Fruit fly (Drosophila melanogaster) whole organism, embryonic: Measurements from ENCODE around the gene edin.

Source experiments
- CG10267 ChIP-seq: fragments of 200-800 bp; sonication (Bioruptor generic); optimal IDR thresholded peaks from 2 replicates; lab custom pipeline; 2018; ENCODE audit warnings: missing biosample characterization, mild to moderate bottlenecking, missing genetic modification characterization, moderate library complexity
- CG10565 ChIP-seq: fragments of 200-800 bp; sonication (Bioruptor generic); optimal IDR thresholded peaks from 3 replicates; lab custom pipeline; 2016; ENCODE audit warnings: missing biosample characterization, mild to moderate bottlenecking, missing genetic modification characterization
- CG10654 ChIP-seq: fragments of 200-800 bp; sonication (Bioruptor generic); optimal IDR thresholded peaks from 2 replicates; lab custom pipeline; 2016; ENCODE audit warnings: missing biosample characterization, missing genetic modification characterization
- CG12071 ChIP-seq: fragments of 200-800 bp; sonication (Bioruptor generic); optimal IDR thresholded peaks from 3 replicates; lab custom pipeline; 2018; ENCODE audit warnings: missing biosample characterization, mild to moderate bottlenecking, missing genetic modification characterization
- CG12942 ChIP-seq: fragments of 200-800 bp; sonication (Bioruptor generic); optimal IDR thresholded peaks from 3 replicates; lab custom pipeline; 2016; ENCODE audit warnings: missing biosample characterization, missing genetic modification characterization
- CG13123 ChIP-seq: fragments of 200-800 bp; sonication (Bioruptor generic); optimal IDR thresholded peaks from 2 replicates; lab custom pipeline; 2016; ENCODE audit warnings: missing biosample characterization, missing genetic modification characterization
- CG14860 ChIP-seq: fragments of 200-800 bp; sonication (Bioruptor generic); IDR thresholded peaks from 3 replicates; pipeline ENCODE4 v1.3.6; 2022; ENCODE audit warnings: missing biosample characterization, missing genetic modification characterization; ENCODE audit not compliant: partially characterized antibody
- CG15269 ChIP-seq: fragments of 200-800 bp; sonication (Bioruptor generic); optimal IDR thresholded peaks from 2 replicates; lab custom pipeline; 2018; ENCODE audit warnings: missing biosample characterization, mild to moderate bottlenecking, missing genetic modification characterization, moderate library complexity
- CG2120 ChIP-seq: fragments of 200-800 bp; sonication (Bioruptor generic); optimal IDR thresholded peaks from 3 replicates; lab custom pipeline; 2016; ENCODE audit warnings: missing biosample characterization, missing genetic modification characterization
- CG31441 ChIP-seq: fragments of 200-800 bp; sonication (Bioruptor generic); IDR thresholded peaks from 2 replicates; pipeline ENCODE4 v1.3.6; 2022; ENCODE audit warnings: missing biosample characterization, missing genetic modification characterization
- CG32532 ChIP-seq: fragments of 200-800 bp; sonication (Bioruptor generic); IDR thresholded peaks from 2 replicates; pipeline ENCODE4 v1.3.6; 2022; ENCODE audit warnings: missing biosample characterization, missing genetic modification characterization
- CG4707 ChIP-seq: fragments of 200-800 bp; sonication (Bioruptor generic); optimal IDR thresholded peaks from 2 replicates; lab custom pipeline; 2018; ENCODE audit warnings: missing biosample characterization, mild to moderate bottlenecking, missing genetic modification characterization, moderate library complexity
- CG5180 ChIP-seq: fragments of 200-800 bp; sonication (Bioruptor generic); optimal IDR thresholded peaks from 3 replicates; lab custom pipeline; 2017; ENCODE audit warnings: missing biosample characterization, missing genetic modification characterization, mild to moderate bottlenecking, moderate library complexity, missing genetic modification reagents
- CG6791 ChIP-seq: fragments of 200-800 bp; sonication (Bioruptor generic); IDR thresholded peaks from 3 replicates; pipeline ENCODE4 v1.3.6; 2022; ENCODE audit warnings: missing biosample characterization, missing genetic modification characterization; ENCODE audit not compliant: partially characterized antibody
- CG7839 ChIP-seq: fragments of 200-800 bp; sonication (Bioruptor generic); optimal IDR thresholded peaks from 3 replicates; lab custom pipeline; 2018; ENCODE audit warnings: missing biosample characterization, mild to moderate bottlenecking, missing genetic modification characterization, moderate library complexity
- CG7928 ChIP-seq: fragments of 200-800 bp; sonication (Bioruptor generic); optimal IDR thresholded peaks from 2 replicates; lab custom pipeline; 2017; ENCODE audit warnings: missing biosample characterization, mild to moderate bottlenecking, missing genetic modification characterization
- CG8359 ChIP-seq: fragments of 200-800 bp; sonication (Bioruptor generic); optimal IDR thresholded peaks from 2 replicates; lab custom pipeline; 2017; ENCODE audit warnings: missing biosample characterization, mild to moderate bottlenecking, missing genetic modification characterization, borderline replicate concordance
- CG8765 ChIP-seq: fragments of 200-800 bp; sonication (Bioruptor generic); IDR thresholded peaks from 2 replicates; pipeline ENCODE4 v1.3.6; 2022; ENCODE audit warnings: missing biosample characterization, missing genetic modification characterization
- CG9437 ChIP-seq: fragments of 200-800 bp; sonication (Bioruptor generic); optimal IDR thresholded peaks from 2 replicates; lab custom pipeline; 2018; ENCODE audit warnings: missing biosample characterization, mild to moderate bottlenecking, missing genetic modification characterization
- ERR ChIP-seq: fragments of 200-800 bp; sonication (Bioruptor generic); optimal IDR thresholded peaks from 2 replicates; lab custom pipeline; 2016; ENCODE audit warnings: missing biosample characterization, missing genetic modification characterization
- Fer1 ChIP-seq: fragments of 200-800 bp; sonication (Bioruptor generic); optimal IDR thresholded peaks from 2 replicates; lab custom pipeline; 2017; ENCODE audit warnings: missing biosample characterization, mild to moderate bottlenecking, missing genetic modification characterization
- Fer3 ChIP-seq: fragments of 200-800 bp; sonication (Bioruptor generic); optimal IDR thresholded peaks from 2 replicates; lab custom pipeline; 2018; ENCODE audit warnings: missing biosample characterization, mild to moderate bottlenecking, missing genetic modification characterization, moderate library complexity
- Gug ChIP-seq: fragments of 200-800 bp; sonication (Bioruptor generic); IDR thresholded peaks from 4 replicates; pipeline ENCODE4 v1.3.6; 2022; ENCODE audit warnings: missing biosample characterization, missing genetic modification characterization
- HmgZ ChIP-seq: fragments of 200-800 bp; sonication (Bioruptor generic); optimal IDR thresholded peaks from 2 replicates; lab custom pipeline; 2018; ENCODE audit warnings: missing biosample characterization, mild to moderate bottlenecking, missing genetic modification characterization
- Meics ChIP-seq: fragments of 200-800 bp; sonication (Bioruptor generic); optimal IDR thresholded peaks from 2 replicates; lab custom pipeline; 2017; ENCODE audit warnings: missing biosample characterization, mild to moderate bottlenecking, missing genetic modification characterization
- Neu2 ChIP-seq: fragments of 200-800 bp; sonication (Bioruptor generic); optimal IDR thresholded peaks from 3 replicates; lab custom pipeline; 2016; ENCODE audit warnings: missing biosample characterization, missing genetic modification characterization, borderline replicate concordance
- Opbp ChIP-seq: fragments of 200-800 bp; sonication (Bioruptor generic); IDR thresholded peaks from 3 replicates; pipeline ENCODE4 v1.3.6; 2022; ENCODE audit warnings: missing biosample characterization, missing genetic modification characterization; ENCODE audit not compliant: partially characterized antibody
- Side ChIP-seq: fragments of 200-800 bp; sonication (Bioruptor generic); optimal IDR thresholded peaks from 2 replicates; lab custom pipeline; 2016; ENCODE audit warnings: missing biosample characterization, missing genetic modification characterization
- Xbp1 ChIP-seq: fragments of 200-800 bp; sonication (Bioruptor generic); optimal IDR thresholded peaks from 3 replicates; lab custom pipeline; 2016; ENCODE audit warnings: missing biosample characterization, mild to moderate bottlenecking, missing genetic modification characterization
- ab ChIP-seq: fragments of 200-800 bp; sonication (Bioruptor generic); optimal IDR thresholded peaks from 2 replicates; lab custom pipeline; 2016; ENCODE audit warnings: missing biosample characterization, missing genetic modification characterization
- bbx ChIP-seq: fragments of 200-800 bp; sonication (Bioruptor generic); IDR thresholded peaks from 2 replicates; pipeline ENCODE4 v1.3.6; 2022; ENCODE audit warnings: missing biosample characterization, missing genetic modification characterization; ENCODE audit not compliant: partially characterized antibody
- chm ChIP-seq: fragments of 200-800 bp; sonication (Bioruptor generic); IDR thresholded peaks from 2 replicates; pipeline ENCODE4 v1.3.6; 2022; ENCODE audit warnings: missing biosample characterization, missing genetic modification characterization
- da ChIP-seq: fragments of 200-800 bp; sonication (Bioruptor generic); optimal IDR thresholded peaks from 2 replicates; lab custom pipeline; 2016; ENCODE audit warnings: missing biosample characterization, missing genetic modification characterization
- esg ChIP-seq: fragments of 200-800 bp; sonication (Bioruptor generic); conservative IDR thresholded peaks from 2 replicates; pipeline ENCODE4 v1.3.6; 2022; ENCODE audit warnings: missing biosample characterization, missing genetic modification characterization
- gro ChIP-seq: fragments of 200-800 bp; sonication (Bioruptor generic); optimal IDR thresholded peaks from 2 replicates; lab custom pipeline; 2016; ENCODE audit warnings: missing biosample characterization, missing genetic modification characterization
- lmd ChIP-seq: fragments of 200-800 bp; sonication (Bioruptor generic); IDR thresholded peaks from 2 replicates; pipeline ENCODE4 v1.3.6; 2022; ENCODE audit warnings: missing biosample characterization, missing genetic modification characterization
- lov ChIP-seq, 2 experiments: fragments of 200-800 bp in 1 of 2; fragments of >200 bp in 1 of 2; sonication (Bioruptor generic) in 1 of 2; IDR thresholded peaks in 1 of 2; optimal IDR thresholded peaks in 1 of 2; 2 replicates in 1 of 2; 3 replicates in 1 of 2; pipeline versions ENCODE4 v1.3.6 to Lab custom; 2017 to 2022; ENCODE audit warnings: missing biosample characterization in 1 of 2, missing genetic modification characterization in 1 of 2
- mirr ChIP-seq: fragments of 200-800 bp; sonication (Bioruptor generic); optimal IDR thresholded peaks from 3 replicates; lab custom pipeline; 2018; ENCODE audit warnings: missing biosample characterization, mild to moderate bottlenecking, missing genetic modification characterization
- mld ChIP-seq: fragments of 200-800 bp; sonication (Bioruptor generic); IDR thresholded peaks from 3 replicates; pipeline ENCODE4 v1.3.6; 2022; ENCODE audit warnings: missing biosample characterization, missing genetic modification characterization; ENCODE audit not compliant: partially characterized antibody
- oc ChIP-seq: fragments of 200-800 bp; sonication (Bioruptor generic); optimal IDR thresholded peaks from 2 replicates; lab custom pipeline; 2018; ENCODE audit warnings: missing biosample characterization, mild to moderate bottlenecking, missing genetic modification characterization, moderate library complexity
- peb ChIP-seq: fragments of 200-800 bp; sonication (Bioruptor generic); IDR thresholded peaks from 2 replicates; pipeline ENCODE4 v1.3.6; 2022; ENCODE audit warnings: missing biosample characterization, missing genetic modification characterization
- pnt ChIP-seq: fragments of 200-800 bp; sonication (Bioruptor generic); optimal IDR thresholded peaks from 3 replicates; lab custom pipeline; 2016; ENCODE audit warnings: missing biosample characterization, missing genetic modification characterization
- pzg ChIP-seq: fragments of 200-800 bp; sonication (Bioruptor generic); optimal IDR thresholded peaks from 3 replicates; lab custom pipeline; 2018; ENCODE audit warnings: missing biosample characterization, mild to moderate bottlenecking, missing genetic modification characterization, moderate library complexity
- row ChIP-seq: fragments of 200-800 bp; sonication (Bioruptor generic); IDR thresholded peaks from 3 replicates; pipeline ENCODE4 v1.3.6; 2022; ENCODE audit warnings: missing biosample characterization, missing genetic modification characterization
- scrt ChIP-seq: fragments of 200-800 bp; sonication (Bioruptor generic); optimal IDR thresholded peaks from 2 replicates; lab custom pipeline; 2018; ENCODE audit warnings: missing biosample characterization, mild to moderate bottlenecking, missing genetic modification characterization, moderate library complexity
- sim ChIP-seq: fragments of 200-800 bp; sonication (Bioruptor generic); IDR thresholded peaks from 2 replicates; pipeline ENCODE4 v1.3.6; 2022; ENCODE audit warnings: missing biosample characterization, missing genetic modification characterization
- sima ChIP-seq: fragments of 200-800 bp; sonication (Bioruptor generic); optimal IDR thresholded peaks from 2 replicates; lab custom pipeline; 2016; ENCODE audit warnings: missing biosample characterization, missing genetic modification characterization
- sug ChIP-seq: fragments of 200-800 bp; optimal IDR thresholded peaks from 2 replicates; lab custom pipeline; 2019; ENCODE audit warnings: missing biosample characterization, mild to moderate bottlenecking, missing genetic modification characterization, moderate library complexity
- trem ChIP-seq: fragments of 200-800 bp; optimal IDR thresholded peaks from 3 replicates; lab custom pipeline; 2019; ENCODE audit warnings: missing biosample characterization, mild to moderate bottlenecking, missing genetic modification characterization, moderate library complexity
- trh ChIP-seq: fragments of 200-800 bp; sonication (Bioruptor generic); optimal IDR thresholded peaks from 2 replicates; lab custom pipeline; 2016; ENCODE audit warnings: missing biosample characterization, missing genetic modification characterization
- wor ChIP-seq: fragments of 200-800 bp; sonication (Bioruptor generic); IDR thresholded peaks from 2 replicates; pipeline ENCODE4 v1.3.6; 2022; ENCODE audit warnings: missing biosample characterization, missing genetic modification characterization

edin gene

DNA sequence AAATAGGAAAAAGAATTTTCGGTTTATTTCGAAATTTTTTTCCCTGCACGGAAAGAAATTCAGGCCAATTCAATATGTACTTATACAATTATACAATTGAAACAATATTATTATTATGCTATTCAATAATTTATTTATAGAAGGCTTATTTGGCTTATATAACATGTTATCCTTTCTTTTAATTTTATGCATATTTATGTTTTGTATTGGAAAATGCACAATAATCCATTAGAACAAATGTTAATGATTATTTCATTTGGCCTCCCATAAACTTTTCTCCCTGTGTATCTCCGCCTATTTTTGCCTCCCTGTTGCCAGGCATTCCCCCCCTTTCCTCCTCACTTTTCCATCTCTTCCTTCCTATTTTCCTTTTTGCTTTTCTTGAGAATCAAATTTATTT lies 46.8 kb upstream of the edin start (continued):
- TF ChIP-seq CG6791 (GFP tag; lab: Robert Waterston, UW) = no peak
- no peak for TF ChIP-seq trem (tag; lab: Kevin White, UChicago)
- peak; percentile 58 for TF ChIP-seq CG7839 (tag; lab: Kevin White, UChicago)
- TF ChIP-seq chm (GFP tag; lab: Robert Waterston, UW) = no peak
- TF ChIP-seq CG4707 (GFP tag; lab: Kevin White, UChicago) = no peak
- no peak for TF ChIP-seq CG8765 (GFP tag; lab: Robert Waterston, UW)
- TF ChIP-seq lmd = no peak; the same call in none of the 2 replicates
- TF ChIP-seq Neu2 = no peak
- TF ChIP-seq CG32532 (GFP tag; lab: Robert Waterston, UW) = no peak
- no peak for TF ChIP-seq Opbp (GFP tag; lab: Robert Waterston, UW)
- peak; percentile 15 for TF ChIP-seq CG10267 (tag; lab: Kevin White, UChicago)
- TF ChIP-seq HmgZ = no peak
- no peak for TF ChIP-seq sim
- no peak for TF ChIP-seq scrt (GFP tag; lab: Kevin White, UChicago)
- TF ChIP-seq pzg (GFP tag; lab: Kevin White, UChicago) = no peak
- TF ChIP-seq CG15269 = peak; percentile 17
- TF ChIP-seq CG5180 (GFP tag; lab: Kevin White, UChicago) = no peak
- TF ChIP-seq Gug = no peak
- TF ChIP-seq Xbp1 (GFP tag; lab: Kevin White, UChicago) = peak; percentile 34
- no peak for TF ChIP-seq Side
- TF ChIP-seq CG12071 (GFP tag; lab: Kevin White, UChicago) = no peak
- no peak for TF ChIP-seq mirr (GFP tag; lab: Kevin White, UChicago)
- TF ChIP-seq CG8359 (GFP tag; lab: Kevin White, UChicago) = no peak
- TF ChIP-seq CG10654 (GFP tag; lab: Kevin White, UChicago) = no peak
- TF ChIP-seq CG12942 (GFP tag; lab: Kevin White, UChicago) = no peak
- peak; percentile 47 for TF ChIP-seq Meics (GFP tag; lab: Kevin White, UChicago)
- no peak for TF ChIP-seq CG9437 (GFP tag; lab: Kevin White, UChicago)
- no peak for TF ChIP-seq lov (optimal IDR thresholded peaks at IDR 0.05; lab: Kevin White, UChicago)
- no peak for TF ChIP-seq lov (GFP tag; IDR thresholded peaks at IDR 0.05; lab: Robert Waterston, UW)
- TF ChIP-seq gro (GFP tag; lab: Kevin White, UChicago) = no peak
- no peak for TF ChIP-seq CG13123 (GFP tag; lab: Kevin White, UChicago)
- TF ChIP-seq CG10565 (GFP tag; lab: Kevin White, UChicago) = no peak
- TF ChIP-seq oc (tag; lab: Kevin White, UChicago) = no peak
- TF ChIP-seq trh (GFP tag; lab: Kevin White, UChicago) = no peak
- TF ChIP-seq Fer1 (GFP tag; lab: Kevin White, UChicago) = peak; percentile 53
- no peak for TF ChIP-seq ERR (GFP tag; lab: Kevin White, UChicago)
- no peak for TF ChIP-seq Fer3 (tag; lab: Kevin White, UChicago)
- TF ChIP-seq peb (GFP tag; lab: Robert Waterston, UW) = no peak
- TF ChIP-seq mld = no peak
- no peak for TF ChIP-seq wor (GFP tag; lab: Robert Waterston, UW)
- no peak for TF ChIP-seq da (GFP tag; lab: Kevin White, UChicago)
- TF ChIP-seq CG2120 (GFP tag; lab: Kevin White, UChicago) = peak; percentile 38
- TF ChIP-seq sug = peak; percentile 33
- TF ChIP-seq pnt (GFP tag; lab: Kevin White, UChicago) = no peak
- TF ChIP-seq CG7928 (GFP tag; lab: Kevin White, UChicago) = no peak
- no peak for TF ChIP-seq ab
- no peak for TF ChIP-seq CG14860 (GFP tag; lab: Robert Waterston, UW)
- TF ChIP-seq esg (GFP tag; lab: Robert Waterston, UW) = 0 out of 2 replicates have a peak, but pooled peaks have one; percentile 7
- TF ChIP-seq sima = no peak
- peak; percentile 72 for TF ChIP-seq row (GFP tag; lab: Robert Waterston, UW)
- peak; percentile 31; the same call in 1 of the 2 replicates for TF ChIP-seq CG31441 (GFP tag; lab: Robert Waterston, UW)
- TF ChIP-seq bbx (GFP tag; lab: Robert Waterston, UW) = no peak
